Worm (Caenorhabditis elegans) whole organism, L2 larva: ENCODE measurements around the gene gln-5.

ENCODE experiments used
- F13H6.1 ChIP-seq: sonication (generic microtip); optimal IDR thresholded peaks from 2 replicates; lab custom pipeline; 2016; ENCODE audit warnings: missing genetic modification characterization, missing compliant biosample characterization
- blmp-1 ChIP-seq: sonication (generic microtip); optimal IDR thresholded peaks from 2 replicates; lab custom pipeline; 2017; ENCODE audit warnings: missing genetic modification characterization, mild to moderate bottlenecking, missing compliant biosample characterization, antibody characterized with exemption, moderate library complexity; ENCODE audit not compliant: insufficient read depth
- ceh-82 ChIP-seq: fragments of 150-350 bp; optimal IDR thresholded peaks from 2 replicates; lab custom pipeline; 2014; ENCODE audit warnings: missing biosample characterization, missing genetic modification characterization
- elt-1 ChIP-seq: fragments of 150-350 bp; optimal IDR thresholded peaks from 2 replicates; lab custom pipeline; 2014; ENCODE audit warnings: missing biosample characterization, missing genetic modification characterization
- fos-1 ChIP-seq: fragments of 150-350 bp; optimal IDR thresholded peaks from 2 replicates; lab custom pipeline; 2014; ENCODE audit warnings: missing biosample characterization, missing genetic modification characterization
- lin-39 ChIP-seq: fragments of 150-350 bp; optimal IDR thresholded peaks from 2 replicates; lab custom pipeline; 2014; ENCODE audit warnings: missing biosample characterization, missing genetic modification reagents, missing genetic modification characterization
- nhr-10 ChIP-seq: sonication (generic microtip); optimal IDR thresholded peaks from 2 replicates; lab custom pipeline; 2017; ENCODE audit warnings: missing biosample characterization, missing genetic modification characterization
- nhr-11 ChIP-seq: fragments of 150-350 bp; optimal IDR thresholded peaks from 2 replicates; lab custom pipeline; 2014; ENCODE audit warnings: missing biosample characterization, missing genetic modification characterization
- nhr-12 ChIP-seq: fragments of 150-350 bp; optimal IDR thresholded peaks from 2 replicates; lab custom pipeline; 2014; ENCODE audit warnings: missing biosample characterization, missing genetic modification characterization
- unc-39 ChIP-seq: fragments of 150-350 bp; optimal IDR thresholded peaks from 2 replicates; lab custom pipeline; 2014; ENCODE audit warnings: missing biosample characterization, missing genetic modification characterization
- ztf-1 ChIP-seq: fragments of 200-800 bp; sonication (Bioruptor generic); conservative IDR thresholded peaks from 2 replicates; pipeline ENCODE4 v1.3.6; 2022; ENCODE audit warnings: missing genetic modification characterization, missing compliant biosample characterization
- ztf-4 ChIP-seq: fragments of 150-350 bp; optimal IDR thresholded peaks from 2 replicates; lab custom pipeline; 2014; ENCODE audit warnings: missing biosample characterization, missing genetic modification characterization

ce11 chrIV:17269702-17270101 is 3.8 kb downstream of the gln-5 start:
- TF ChIP-seq unc-39 (tag; lab: Kevin White, UChicago) (no peak), nhr-12 (tag; lab: Kevin White, UChicago) (no peak), lin-39 (no peak), ztf-4 (tag; lab: Kevin White, UChicago) (no peak), F13H6.1 (tag; lab: Kevin White, UChicago) (no peak), nhr-11 (no peak), elt-1 (tag; lab: Kevin White, UChicago) (no peak), ztf-1 (no peak), nhr-10 (tag; lab: Kevin White, UChicago) (no peak), fos-1 (tag; lab: Kevin White, UChicago) (no peak), blmp-1 (tag; lab: Kevin White, UChicago) (no peak), ceh-82 (no peak)
